Fruit fly (Drosophila melanogaster): ENCODE measurements around the gene MED24.

MED24 gene

dm6 chr3L:8186627-8187396 lies 4.3 kb upstream of the MED24 start, which contains the start of the genes ERR and Atg18a (continued):
- TF ChIP-seq CG7556 (GFP tag; optimal IDR thresholded peaks at IDR 0.05) (peak; percentile 75), CG12391 (tag; optimal IDR thresholded peaks at IDR 0.05) (peak; percentile 91), CG6683 (GFP tag; optimal IDR thresholded peaks at IDR 0.05) (peak; percentile 35), CG15479 (GFP tag; optimal IDR thresholded peaks at IDR 0.05) (peak; percentile 90), NFAT (GFP tag; IDR thresholded peaks at IDR 0.05) (peak; percentile 92), CG10321 (GFP tag; IDR thresholded peaks at IDR 0.05) (peak; percentile 69), ranshi (GFP tag; IDR thresholded peaks at IDR 0.05) (peak; percentile 88), D19B (GFP tag; optimal IDR thresholded peaks at IDR 0.05) (peak; percentile 60), CG10209 (GFP tag; optimal IDR thresholded peaks at IDR 0.05) (peak; percentile 74), Dip3 (GFP tag; optimal IDR thresholded peaks at IDR 0.05) (peak; percentile 88), CG14710 (tag; optimal IDR thresholded peaks at IDR 0.05) (peak; percentile 90), ara (GFP tag; IDR thresholded peaks at IDR 0.05) (peak; percentile 70; the same call in 1 of the 2 replicates), Ptx1 (GFP tag; IDR thresholded peaks at IDR 0.05) (peak; percentile 92), croc (GFP tag; conservative IDR thresholded peaks at IDR 0.05) (peak; percentile 85), Abd-B (GFP tag; optimal IDR thresholded peaks at IDR 0.05) (peak; percentile 92), CG42726 (GFP tag; IDR thresholded peaks at IDR 0.05; ENCODE audit: partially characterized antibody) (peak; percentile 14; the same call in 1 of the 2 replicates), Dp (GFP tag; optimal IDR thresholded peaks at IDR 0.05) (peak; percentile 27), CG11695 (GFP tag; IDR thresholded peaks at IDR 0.05) (peak; percentile 70; the same call in 1 of the 3 replicates), CG13296 (GFP tag; optimal IDR thresholded peaks at IDR 0.05) (peak; percentile 51), CG17186 (GFP tag; optimal IDR thresholded peaks at IDR 0.05) (peak; percentile 85), CG8765 (GFP tag; IDR thresholded peaks at IDR 0.05) (peak; percentile 69), Dek (tag; optimal IDR thresholded peaks at IDR 0.05) (peak; percentile 87), vvl (GFP tag; IDR thresholded peaks at IDR 0.05) (peak; percentile 85), CG1529 (GFP tag; optimal IDR thresholded peaks at IDR 0.05) (peak; percentile 36), CG2889 (GFP tag; IDR thresholded peaks at IDR 0.05) (peak; percentile 77), exex (tag; optimal IDR thresholded peaks at IDR 0.05) (peak; percentile 50), Adf1 (GFP tag; IDR thresholded peaks at IDR 0.05) (peak; percentile 76), tin (GFP tag; optimal IDR thresholded peaks at IDR 0.05) (peak; percentile 82), CG11398 (GFP tag; optimal IDR thresholded peaks at IDR 0.05) (peak; percentile 8), peb (GFP tag; IDR thresholded peaks at IDR 0.05) (peak; percentile 73; the same call in 1 of the 2 replicates), nom (GFP tag; optimal IDR thresholded peaks at IDR 0.05) (no peak), CG10147 (GFP tag; optimal IDR thresholded peaks at IDR 0.05) (peak; percentile 78), Nf-YB (GFP tag; optimal IDR thresholded peaks at IDR 0.05) (peak; percentile 33), CG12769 (tag; optimal IDR thresholded peaks at IDR 0.05) (peak; percentile 77), CG31388 (GFP tag; optimal IDR thresholded peaks at IDR 0.05) (peak; percentile 41), org-1 (GFP tag; optimal IDR thresholded peaks at IDR 0.05) (peak; percentile 30), CG17912 (GFP tag; optimal IDR thresholded peaks at IDR 0.05) (peak; percentile 40), gem (tag; optimal IDR thresholded peaks at IDR 0.05) (peak; percentile 89), MESR4 (GFP tag; optimal IDR thresholded peaks at IDR 0.05) (peak; percentile 82), pnt (GFP tag; optimal IDR thresholded peaks at IDR 0.05) (peak; percentile 79), disco-r (GFP tag; optimal IDR thresholded peaks at IDR 0.05) (no peak), CG3281 (GFP tag; optimal IDR thresholded peaks at IDR 0.05) (peak; percentile 87), bigmax (GFP tag; optimal IDR thresholded peaks at IDR 0.05) (no peak), Camta (GFP tag; optimal IDR thresholded peaks at IDR 0.05) (peak; percentile 56), CG4707 (GFP tag; optimal IDR thresholded peaks at IDR 0.05) (no peak), h (optimal IDR thresholded peaks at IDR 0.05) (no peak), Neu2 (GFP tag; optimal IDR thresholded peaks at IDR 0.05; ENCODE audit: borderline replicate concordance) (no peak), pum (GFP tag; optimal IDR thresholded peaks at IDR 0.05) (peak; percentile 83), Atf3 (GFP tag; optimal IDR thresholded peaks at IDR 0.05) (peak; percentile 62)

Data from whole organism, embryonic.